Fruit fly (Drosophila melanogaster): ENCODE results near the gene CG9368.

dm6 chr3L:19560005-19560694 lies 41.3 kb upstream of the CG9368 start:
- TF ChIP-seq ttk (optimal IDR thresholded peaks at IDR 0.05) (no peak), Sin3A (optimal IDR thresholded peaks at IDR 0.05) (no peak), Myc (optimal IDR thresholded peaks at IDR 0.05) (no peak)

All from Kc167 (cell line).